Worm (Caenorhabditis elegans) whole organism, midembryonic: Measurements from ENCODE around the gene prx-19.

Source experiments
- T22C8.4 ChIP-seq: fragments of 200-800 bp; sonication (Bioruptor generic); IDR thresholded peaks from 2 replicates; pipeline ENCODE4 v1.3.6; 2022; ENCODE audit warnings: missing genetic modification characterization, missing compliant biosample characterization
- cog-1 ChIP-seq: sonication (generic microtip); optimal IDR thresholded peaks from 2 replicates; lab custom pipeline; 2016; ENCODE audit warnings: missing genetic modification characterization, missing compliant biosample characterization
- flt-1 ChIP-seq: fragments of 200-800 bp; sonication (Bioruptor generic); IDR thresholded peaks from 2 replicates; pipeline ENCODE4 v1.3.6; 2022; ENCODE audit warnings: missing genetic modification characterization, missing compliant biosample characterization
- ref-1 ChIP-seq: fragments of 200-800 bp; sonication (Bioruptor generic); conservative IDR thresholded peaks from 2 replicates; pipeline ENCODE4 v1.3.6; 2022; ENCODE audit warnings: missing genetic modification reagents, missing genetic modification characterization, missing compliant biosample characterization
- ztf-23 ChIP-seq: fragments of 200-800 bp; sonication (Bioruptor generic); IDR thresholded peaks from 2 replicates; pipeline ENCODE4 v1.3.6; 2022; ENCODE audit warnings: missing genetic modification reagents, missing genetic modification characterization, missing compliant biosample characterization
- ztf-29 ChIP-seq: fragments of 200-800 bp; sonication (Bioruptor generic); IDR thresholded peaks from 2 replicates; pipeline ENCODE4 v1.3.6; 2022; ENCODE audit warnings: missing genetic modification reagents, missing genetic modification characterization, missing compliant biosample characterization

DNA sequence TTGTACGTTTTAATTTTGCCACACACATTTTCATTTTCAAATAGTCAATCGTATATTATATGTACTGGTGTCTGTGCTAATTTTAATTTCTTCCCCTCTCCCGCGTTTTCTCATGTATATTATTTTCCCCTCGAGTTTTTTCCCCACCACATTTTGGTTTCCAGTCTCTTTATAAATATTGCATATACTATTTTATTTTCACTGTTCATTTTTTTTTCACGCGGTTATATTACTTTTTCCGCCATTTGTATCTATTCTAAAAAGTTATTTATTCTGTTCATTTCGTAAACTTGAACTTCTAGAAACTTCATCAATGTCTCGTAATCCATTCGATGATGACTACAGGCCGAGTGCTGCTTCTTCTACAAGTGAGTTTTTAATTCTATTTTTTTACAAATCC is 33.1 kb downstream of the prx-19 start, which contains the start of gene snap-29:
- TF ChIP-seq ztf-23 (GFP tag; lab: Robert Waterston, UW), result no peak
- no peak for TF ChIP-seq flt-1 (GFP tag; lab: Robert Waterston, UW)
- no peak for TF ChIP-seq ref-1
- TF ChIP-seq ztf-29 (GFP tag; lab: Robert Waterston, UW), result no peak
- TF ChIP-seq T22C8.4 (GFP tag; lab: Robert Waterston, UW), result no peak
- TF ChIP-seq cog-1 (tag; lab: Kevin White, UChicago), result no peak
